Worm (Caenorhabditis elegans) whole organism, L4 larva: ENCODE data around the gene ZK829.1.

Experiments
- T20F7.1 ChIP-seq: fragments of 200-800 bp; sonication (Bioruptor generic); optimal IDR thresholded peaks from 2 replicates; lab custom pipeline; 2018; ENCODE audit warnings: mild to moderate bottlenecking, missing genetic modification characterization, missing compliant biosample characterization
- aly-2 ChIP-seq: sonication (generic microtip); optimal IDR thresholded peaks from 2 replicates; lab custom pipeline; 2018; ENCODE audit warnings: missing biosample characterization, missing genetic modification characterization
- ama-1 ChIP-seq: fragments of 150-350 bp; optimal IDR thresholded peaks from 2 replicates; lab custom pipeline; 2014; ENCODE audit warnings: inconsistent platforms, mixed read lengths
- daf-16 ChIP-seq, 3 experiments: sonication (generic microtip); optimal IDR thresholded peaks; 2 replicates each; lab custom pipeline; 2016 to 2017; ENCODE audit warnings: missing genetic modification characterization in 3 of 3, missing genetic modification reagents in 3 of 3, mild to moderate bottlenecking in 2 of 3, missing compliant biosample characterization in 2 of 3, missing biosample characterization in 1 of 3, moderate library complexity in 1 of 3
- egl-27 ChIP-seq: sonication (generic microtip); optimal IDR thresholded peaks from 3 replicates; lab custom pipeline; 2017; ENCODE audit warnings: missing biosample characterization, missing genetic modification reagents, missing genetic modification characterization
- fkh-10 ChIP-seq: fragments of 150-350 bp; optimal IDR thresholded peaks from 2 replicates; lab custom pipeline; 2014; ENCODE audit warnings: missing biosample characterization, missing genetic modification reagents, missing genetic modification characterization
- lin-39 ChIP-seq: fragments of 150-350 bp; optimal IDR thresholded peaks from 2 replicates; lab custom pipeline; 2014; ENCODE audit warnings: missing biosample characterization, missing genetic modification reagents, missing genetic modification characterization
- madf-9 ChIP-seq: fragments of 200-800 bp; sonication (Bioruptor generic); conservative IDR thresholded peaks from 2 replicates; pipeline ENCODE4 v1.3.6; 2022; ENCODE audit warnings: missing genetic modification reagents, missing genetic modification characterization, missing compliant biosample characterization
- nhr-237 ChIP-seq: sonication (generic microtip); optimal IDR thresholded peaks from 2 replicates; lab custom pipeline; 2017; ENCODE audit warnings: missing biosample characterization, missing genetic modification characterization
- nhr-25 ChIP-seq: sonication (generic microtip); optimal IDR thresholded peaks from 2 replicates; lab custom pipeline; 2017; ENCODE audit warnings: missing genetic modification characterization, mild to moderate bottlenecking, missing compliant biosample characterization, antibody characterized with exemption, moderate library complexity, borderline replicate concordance; ENCODE audit not compliant: insufficient read depth
- nhr-48 ChIP-seq: sonication (generic microtip); optimal IDR thresholded peaks from 2 replicates; lab custom pipeline; 2016; ENCODE audit warnings: mild to moderate bottlenecking, missing genetic modification characterization, missing compliant biosample characterization
- nhr-76 ChIP-seq: fragments of 150-350 bp; optimal IDR thresholded peaks from 2 replicates; lab custom pipeline; 2014; ENCODE audit warnings: missing biosample characterization, missing genetic modification characterization
- snpc-4 ChIP-seq: fragments of 150-350 bp; optimal IDR thresholded peaks from 2 replicates; lab custom pipeline; 2014; ENCODE audit warnings: missing biosample characterization, missing genetic modification characterization
- unc-62 ChIP-seq, 3 experiments: fragments of 150-350 bp in 1 of 3; sonication (generic microtip); optimal IDR thresholded peaks in 2 of 3; peaks in 1 of 3; 1 replicate in 1 of 3; 2 replicates in 2 of 3; lab custom pipeline; 2014 to 2017; ENCODE audit warnings: missing biosample characterization in 3 of 3, missing genetic modification characterization in 3 of 3, missing genetic modification reagents in 3 of 3, missing genotype in 1 of 3

DNA sequence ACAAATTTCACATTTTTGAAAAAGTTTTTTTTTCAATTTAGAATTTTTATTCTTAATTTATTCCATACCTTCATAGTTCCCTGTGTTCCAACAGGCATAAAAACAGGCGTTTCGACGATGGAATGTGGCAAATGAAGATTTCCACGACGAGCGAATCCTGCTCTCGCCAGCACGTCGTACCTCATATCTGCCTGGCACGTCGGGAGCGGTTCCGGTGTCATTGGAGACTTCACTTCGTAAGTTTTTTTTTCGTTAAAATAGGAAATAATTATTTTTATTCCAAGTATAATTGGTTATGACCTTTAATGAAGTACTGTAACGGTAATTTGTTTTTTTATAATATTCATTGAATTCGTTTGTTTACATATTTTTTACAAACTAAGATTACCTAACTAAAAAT, 17.4 kb upstream of the ZK829.1 start, which contains the start of gene tgt-1:
- TF ChIP-seq nhr-76 (tag; lab: Kevin White, UChicago) (no peak), lin-39 (tag; lab: Kevin White, UChicago) (no peak), unc-62 (GFP tag; optimal IDR thresholded peaks at IDR 0.05 in 1 of 2; lab: Kevin White, UChicago) (no peak), unc-62 (tag; optimal IDR thresholded peaks at IDR 0.05; lab: Kevin White, UChicago) (no peak), nhr-25 (no peak), nhr-48 (tag; lab: Kevin White, UChicago) (no peak), nhr-237 (tag; lab: Kevin White, UChicago) (no peak), T20F7.1 (GFP tag; lab: Kevin White, UChicago) (no peak), daf-16 (GFP tag; optimal IDR thresholded peaks at IDR 0.05; lab: Kevin White, UChicago) (no peak), daf-16 (tag; optimal IDR thresholded peaks at IDR 0.05; lab: Kevin White, UChicago) (no peak), snpc-4 (tag; lab: Kevin White, UChicago) (no peak), fkh-10 (GFP tag; lab: Kevin White, UChicago) (no peak), madf-9 (GFP tag; lab: Robert Waterston, UW) (no peak), aly-2 (tag; lab: Kevin White, UChicago) (no peak), egl-27 (no peak), ama-1 (lab: Kevin White, UChicago) (peak; percentile 47)
